Worm (Caenorhabditis elegans) whole organism, L1 larva: ENCODE data around the gene msp-32.

Experiments used
- C16A3.4 ChIP-seq: fragments of 150-350 bp; optimal IDR thresholded peaks from 2 replicates; lab custom pipeline; 2014; ENCODE audit warnings: missing biosample characterization, missing genetic modification characterization
- C34B4.2 ChIP-seq: sonication (generic microtip); optimal IDR thresholded peaks from 2 replicates; lab custom pipeline; 2017; ENCODE audit warnings: mild to moderate bottlenecking, missing genetic modification characterization, missing compliant biosample characterization
- F16B12.6 ChIP-seq: fragments of 150-350 bp; optimal IDR thresholded peaks from 2 replicates; lab custom pipeline; 2014; ENCODE audit warnings: missing biosample characterization, missing genetic modification characterization
- blmp-1 ChIP-seq: fragments of 150-350 bp; optimal IDR thresholded peaks from 2 replicates; lab custom pipeline; 2014; ENCODE audit warnings: missing biosample characterization, missing genetic modification characterization
- ceh-63 ChIP-seq: fragments of 200-800 bp; sonication (Bioruptor generic); optimal IDR thresholded peaks from 2 replicates; lab custom pipeline; 2018; ENCODE audit warnings: mild to moderate bottlenecking, missing genetic modification characterization, missing compliant biosample characterization
- ceh-8 ChIP-seq: fragments of 200-800 bp; sonication (Bioruptor generic); optimal IDR thresholded peaks from 2 replicates; lab custom pipeline; 2018; ENCODE audit warnings: mild to moderate bottlenecking, missing genetic modification characterization, moderate library complexity, missing compliant biosample characterization
- ceh-82 ChIP-seq, 3 experiments: fragments of 150-350 bp in 1 of 3; sonication (generic microtip) in 2 of 3; optimal IDR thresholded peaks; 2 replicates each; lab custom pipeline; 2014 to 2017; ENCODE audit warnings: missing biosample characterization in 3 of 3, missing genetic modification characterization in 3 of 3
- ceh-88 ChIP-seq: fragments of 200-800 bp; sonication (Bioruptor generic); IDR thresholded peaks from 2 replicates; pipeline ENCODE4 v1.3.6; 2022; ENCODE audit warnings: missing genetic modification characterization, missing compliant biosample characterization
- ceh-90 ChIP-seq: sonication (generic microtip); optimal IDR thresholded peaks from 2 replicates; lab custom pipeline; 2016; ENCODE audit warnings: missing genetic modification characterization, missing compliant biosample characterization
- ces-1 ChIP-seq: fragments of 150-350 bp; optimal IDR thresholded peaks from 2 replicates; lab custom pipeline; 2014; ENCODE audit warnings: missing biosample characterization, missing genetic modification reagents, missing genetic modification characterization
- dsc-1 ChIP-seq: sonication (generic microtip); optimal IDR thresholded peaks from 2 replicates; lab custom pipeline; 2016; ENCODE audit warnings: mild to moderate bottlenecking, missing genetic modification characterization, missing compliant biosample characterization
- efl-1 ChIP-seq, 4 experiments: fragments of 150-350 bp; optimal IDR thresholded peaks in 3 of 4; peaks in 1 of 4; 1 replicate in 1 of 4; 2 replicates in 3 of 4; lab custom pipeline; 2014; ENCODE audit warnings: missing biosample characterization in 2 of 4, missing genetic modification characterization in 2 of 4, missing genetic modification reagents in 2 of 4
- egl-13 ChIP-seq: sonication (generic microtip); optimal IDR thresholded peaks from 2 replicates; lab custom pipeline; 2016; ENCODE audit warnings: missing genotype, missing genetic modification reagents, missing genetic modification characterization, missing compliant biosample characterization
- elt-2 ChIP-seq: sonication (generic microtip); optimal IDR thresholded peaks from 2 replicates; lab custom pipeline; 2016; ENCODE audit warnings: missing genetic modification characterization, mild to moderate bottlenecking, inconsistent platforms, missing compliant biosample characterization, missing genetic modification reagents
- elt-3 ChIP-seq, 6 experiments: fragments of 150-350 bp in 1 of 6; sonication (generic microtip); optimal IDR thresholded peaks; 2 replicates each; lab custom pipeline; 2017 to 2018; ENCODE audit warnings: missing biosample characterization in 6 of 6, missing genetic modification characterization in 6 of 6, inconsistent platforms in 1 of 6
- fkh-10 ChIP-seq: sonication (generic microtip); optimal IDR thresholded peaks from 2 replicates; lab custom pipeline; 2017; ENCODE audit warnings: missing biosample characterization, missing genetic modification reagents, missing genetic modification characterization
- fkh-4 ChIP-seq: sonication (generic microtip); optimal IDR thresholded peaks from 2 replicates; lab custom pipeline; 2016; ENCODE audit warnings: missing compliant biosample characterization, missing genetic modification characterization, borderline replicate concordance
- fos-1 ChIP-seq: fragments of 150-350 bp; optimal IDR thresholded peaks from 2 replicates; lab custom pipeline; 2014; ENCODE audit warnings: missing biosample characterization, missing genetic modification characterization
- hlh-17 ChIP-seq: fragments of 200-800 bp; sonication (Bioruptor generic); optimal IDR thresholded peaks from 2 replicates; lab custom pipeline; 2018; ENCODE audit warnings: missing genetic modification characterization, mild to moderate bottlenecking, missing compliant biosample characterization, moderate library complexity, borderline replicate concordance
- lin-13 ChIP-seq: fragments of 150-350 bp; optimal IDR thresholded peaks from 2 replicates; lab custom pipeline; 2014; ENCODE audit warnings: missing biosample characterization, missing genetic modification reagents, missing genetic modification characterization
- lin-15B ChIP-seq: fragments of 150-350 bp; sonication (generic microtip); optimal IDR thresholded peaks from 3 replicates; lab custom pipeline; 2014; ENCODE audit warnings: missing biosample characterization, missing genetic modification characterization
- lin-39 ChIP-seq: fragments of 150-350 bp; optimal IDR thresholded peaks from 2 replicates; lab custom pipeline; 2014; ENCODE audit warnings: missing biosample characterization, missing genetic modification reagents, missing genetic modification characterization
- lsy-2 ChIP-seq, 2 experiments: fragments of 150-350 bp; optimal IDR thresholded peaks; 2 replicates each; lab custom pipeline; 2014; ENCODE audit warnings: missing biosample characterization in 2 of 2, missing genetic modification characterization in 2 of 2
- mdl-1 ChIP-seq, 2 experiments: fragments of 150-350 bp; optimal IDR thresholded peaks; 2 replicates each; lab custom pipeline; 2014 to 2017; ENCODE audit warnings: missing biosample characterization in 2 of 2, missing genetic modification characterization in 2 of 2, inconsistent platforms in 1 of 2
- mef-2 ChIP-seq: fragments of 150-350 bp; optimal IDR thresholded peaks from 2 replicates; lab custom pipeline; 2014; ENCODE audit warnings: missing biosample characterization, missing genetic modification characterization
- mep-1 ChIP-seq: fragments of 150-350 bp; optimal IDR thresholded peaks from 2 replicates; lab custom pipeline; 2014; ENCODE audit warnings: missing biosample characterization, missing genetic modification characterization
- nhr-11 ChIP-seq: fragments of 150-350 bp; optimal IDR thresholded peaks from 2 replicates; lab custom pipeline; 2014; ENCODE audit warnings: missing biosample characterization, missing genetic modification characterization
- nhr-12 ChIP-seq: sonication (generic microtip); optimal IDR thresholded peaks from 2 replicates; lab custom pipeline; 2017; ENCODE audit warnings: missing biosample characterization, missing genetic modification characterization
- nhr-19 ChIP-seq: fragments of 200-800 bp; sonication (Bioruptor generic); conservative IDR thresholded peaks from 2 replicates; pipeline ENCODE4 v1.3.6; 2022; ENCODE audit warnings: missing genetic modification characterization, missing compliant biosample characterization
- nhr-237 ChIP-seq: fragments of 150-350 bp; optimal IDR thresholded peaks from 2 replicates; lab custom pipeline; 2014; ENCODE audit warnings: missing biosample characterization, missing genetic modification characterization
- nhr-71 ChIP-seq: sonication (generic microtip); optimal IDR thresholded peaks from 2 replicates; lab custom pipeline; 2016; ENCODE audit warnings: mild to moderate bottlenecking, missing genetic modification characterization, moderate library complexity, missing compliant biosample characterization
- nhr-76 ChIP-seq: sonication (generic microtip); optimal IDR thresholded peaks from 2 replicates; lab custom pipeline; 2017; ENCODE audit warnings: missing biosample characterization, missing genetic modification characterization
- nhr-77 ChIP-seq: fragments of 150-350 bp; optimal IDR thresholded peaks from 2 replicates; lab custom pipeline; 2014; ENCODE audit warnings: missing biosample characterization, missing genetic modification characterization
- nhr-84 ChIP-seq: sonication (generic microtip); optimal IDR thresholded peaks from 2 replicates; lab custom pipeline; 2017; ENCODE audit warnings: missing biosample characterization, missing genetic modification characterization
- pag-3 ChIP-seq: sonication (generic microtip); optimal IDR thresholded peaks from 2 replicates; lab custom pipeline; 2017; ENCODE audit warnings: missing genetic modification characterization, mild to moderate bottlenecking, missing compliant biosample characterization, antibody characterized with exemption, borderline replicate concordance; ENCODE audit not compliant: insufficient read depth
- rnt-1 ChIP-seq: sonication (generic microtip); optimal IDR thresholded peaks from 2 replicates; lab custom pipeline; 2016; ENCODE audit warnings: mild to moderate bottlenecking, missing genetic modification characterization, moderate library complexity, missing compliant biosample characterization
- skn-1 ChIP-seq: fragments of 150-350 bp; optimal IDR thresholded peaks from 2 replicates; lab custom pipeline; 2014; ENCODE audit warnings: missing biosample characterization, missing genetic modification characterization
- snpc-4 ChIP-seq: fragments of 150-350 bp; optimal IDR thresholded peaks from 2 replicates; lab custom pipeline; 2014; ENCODE audit warnings: missing biosample characterization, missing genetic modification characterization
- sup-37 ChIP-seq: fragments of 200-800 bp; sonication (Bioruptor generic); optimal IDR thresholded peaks from 2 replicates; lab custom pipeline; 2018; ENCODE audit warnings: mild to moderate bottlenecking, missing genetic modification characterization, missing compliant biosample characterization
- tbx-2 ChIP-seq: sonication (generic microtip); optimal IDR thresholded peaks from 2 replicates; lab custom pipeline; 2016; ENCODE audit warnings: missing genetic modification characterization, missing compliant biosample characterization
- tlp-1 ChIP-seq: fragments of 150-350 bp; optimal IDR thresholded peaks from 2 replicates; lab custom pipeline; 2014; ENCODE audit warnings: missing biosample characterization, missing genetic modification characterization
- vab-15 ChIP-seq: sonication (generic microtip); optimal IDR thresholded peaks from 2 replicates; lab custom pipeline; 2017; ENCODE audit warnings: missing genotype, mild to moderate bottlenecking, missing genetic modification characterization, missing compliant biosample characterization
- xbp-1 ChIP-seq: sonication (generic microtip); optimal IDR thresholded peaks from 2 replicates; lab custom pipeline; 2016; ENCODE audit warnings: missing genetic modification characterization, missing compliant biosample characterization
- zag-1 ChIP-seq: fragments of 150-350 bp; optimal IDR thresholded peaks from 2 replicates; lab custom pipeline; 2014; ENCODE audit warnings: missing biosample characterization, missing genetic modification characterization
- zip-4 ChIP-seq: fragments of 200-800 bp; sonication (Bioruptor generic); optimal IDR thresholded peaks from 2 replicates; lab custom pipeline; 2018; ENCODE audit warnings: mild to moderate bottlenecking, missing genetic modification characterization, moderate library complexity, missing compliant biosample characterization

Gene msp-32

DNA sequence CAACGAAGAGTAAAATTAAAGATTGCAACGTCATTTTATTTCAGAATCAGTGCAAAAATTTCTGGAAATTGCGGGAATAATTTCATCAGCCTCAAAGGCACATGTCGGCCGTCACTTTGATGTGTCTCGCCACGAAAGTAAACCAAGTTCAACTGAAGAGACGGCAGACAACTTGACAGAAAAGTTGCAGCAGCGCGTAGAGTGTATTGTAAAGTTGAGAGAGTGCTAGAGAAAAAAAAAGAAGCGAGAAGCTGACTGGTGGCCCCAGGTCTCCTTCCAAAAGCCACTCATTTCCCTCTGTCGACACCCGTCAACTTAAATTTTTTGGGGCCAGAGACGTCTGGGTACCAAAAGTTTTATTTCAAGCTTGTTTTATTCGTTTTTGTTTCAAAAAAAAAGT lies 5.6 kb downstream of the msp-32 start (continued):
- TF ChIP-seq nhr-76 (tag; lab: Kevin White, UChicago) (no peak), lsy-2 (tag; optimal IDR thresholded peaks at IDR 0.05; lab: Kevin White, UChicago) (peak; percentile 71 to 86), fkh-4 (tag; lab: Kevin White, UChicago) (no peak), nhr-84 (tag; lab: Kevin White, UChicago) (no peak), sup-37 (GFP tag; lab: Kevin White, UChicago) (no peak), ceh-63 (GFP tag; lab: Kevin White, UChicago) (no peak), vab-15 (tag; lab: Kevin White, UChicago) (no peak), tbx-2 (peak; percentile 67), ceh-82 (tag; optimal IDR thresholded peaks at IDR 0.05; lab: Kevin White, UChicago) (peak; percentile 30 to 61 (median 42)), blmp-1 (tag; lab: Kevin White, UChicago) (peak; percentile 48), C34B4.2 (tag; lab: Kevin White, UChicago) (no peak), zag-1 (tag; lab: Kevin White, UChicago) (no peak), tlp-1 (tag; lab: Kevin White, UChicago) (no peak), elt-2 (tag; lab: Kevin White, UChicago) (peak; percentile 23), pag-3 (tag; lab: Kevin White, UChicago) (no peak), nhr-77 (tag; lab: Kevin White, UChicago) (peak; percentile 31), nhr-71 (tag; lab: Kevin White, UChicago) (peak; percentile 80), mdl-1 (tag; optimal IDR thresholded peaks at IDR 0.05; lab: Kevin White, UChicago) (peak in 1 of 2 experiments; percentile 77), hlh-17 (GFP tag; lab: Kevin White, UChicago) (no peak), fkh-10 (GFP tag; lab: Kevin White, UChicago) (peak; percentile 23), mef-2 (tag; lab: Kevin White, UChicago) (no peak), mep-1 (tag; lab: Kevin White, UChicago) (peak; percentile 85), ces-1 (GFP tag; lab: Kevin White, UChicago) (no peak), egl-13 (tag; lab: Kevin White, UChicago) (peak; percentile 4), zip-4 (GFP tag; lab: Kevin White, UChicago) (no peak), lin-39 (tag; lab: Kevin White, UChicago) (no peak), ceh-8 (GFP tag; lab: Kevin White, UChicago) (no peak), skn-1 (peak; percentile 85), snpc-4 (tag; lab: Kevin White, UChicago) (peak; percentile 39), rnt-1 (tag; lab: Kevin White, UChicago) (peak; percentile 87), xbp-1 (tag; lab: Kevin White, UChicago) (peak; percentile 65), fos-1 (tag; lab: Kevin White, UChicago) (peak; percentile 41), F16B12.6 (tag; lab: Kevin White, UChicago) (peak; percentile 48), lin-13 (GFP tag; lab: Kevin White, UChicago) (peak; percentile 34), ceh-88 (no peak), nhr-12 (no peak), efl-1 (optimal IDR thresholded peaks at IDR 0.05; lab: Kevin White, UChicago) (peak; percentile 80 to 89), efl-1 (GFP tag; optimal IDR thresholded peaks at IDR 0.05 in 1 of 2; lab: Kevin White, UChicago) (peak; percentile 66 to 95), C16A3.4 (tag; lab: Kevin White, UChicago) (peak; percentile 51)

ce11 chrII:4904778-4905177 lies 6.1 kb downstream of the msp-32 start, which contains the start of gene btbd-10:
Gene btbd-10, plus strand, starts transcription at chrII:4905008.
- no peak for TF ChIP-seq lin-15B
- TF ChIP-seq nhr-19 (GFP tag; lab: Robert Waterston, UW): no peak
- no peak for TF ChIP-seq zag-1 (tag; lab: Kevin White, UChicago)
- no peak for TF ChIP-seq elt-3 (tag; optimal IDR thresholded peaks at IDR 0.05; lab: Kevin White, UChicago)
- TF ChIP-seq ceh-90 (tag; lab: Kevin White, UChicago): no peak
- no peak for TF ChIP-seq nhr-237 (tag; lab: Kevin White, UChicago)
- TF ChIP-seq nhr-11 (tag; lab: Kevin White, UChicago): no peak
- TF ChIP-seq vab-15 (tag; lab: Kevin White, UChicago): no peak
- no peak for TF ChIP-seq F16B12.6 (tag; lab: Kevin White, UChicago)
- TF ChIP-seq dsc-1 (tag; lab: Kevin White, UChicago): no peak
